Fruit fly (Drosophila melanogaster) whole organism: ENCODE data around the gene Lcp65Ac.

Experiments
- CG8478 ChIP-seq: fragments of >200 bp; optimal IDR thresholded peaks from 2 replicates; lab custom pipeline; 2018; ENCODE audit warnings: inconsistent platforms
- Dll ChIP-seq: fragments of >200 bp; optimal IDR thresholded peaks from 2 replicates; lab custom pipeline; 2017
- EcR ChIP-seq, 2 experiments: fragments of >200 bp; optimal IDR thresholded peaks; 2 replicates each; lab custom pipeline; 2017; ENCODE audit warnings: missing biosample characterization in 2 of 2, missing genetic modification characterization in 2 of 2, missing genetic modification reagents in 2 of 2
- pan ChIP-seq: fragments of >200 bp; optimal IDR thresholded peaks from 2 replicates; lab custom pipeline; 2017
- psq ChIP-seq: fragments of >200 bp; optimal IDR thresholded peaks from 2 replicates; lab custom pipeline; 2017
- usp ChIP-seq: fragments of >200 bp; optimal IDR thresholded peaks from 2 replicates; lab custom pipeline; 2017; ENCODE audit warnings: missing biosample characterization, missing genetic modification characterization, mixed read lengths

dm6 chr3L:6141538-6141937 is 3.1 kb upstream of the Lcp65Ac start:
- TF ChIP-seq CG8478 (no peak), Dll (lab: Kevin White, UChicago) (no peak), pan (lab: Kevin White, UChicago) (no peak), usp (no peak), psq (no peak), EcR (GFP tag; optimal IDR thresholded peaks at IDR 0.05; lab: Kevin White, UChicago) (no peak)
